Fruit fly (Drosophila melanogaster) whole organism, embryonic: Measurements from ENCODE around the gene CG32344.

ENCODE experiments used
- Bteb2 ChIP-seq: fragments of 200-800 bp; sonication (Bioruptor generic); optimal IDR thresholded peaks from 2 replicates; lab custom pipeline; 2016; ENCODE audit warnings: missing biosample characterization, missing genetic modification characterization
- CG17328 ChIP-seq: fragments of 200-800 bp; sonication (Bioruptor generic); IDR thresholded peaks from 2 replicates; pipeline ENCODE4 v1.3.6; 2022; ENCODE audit warnings: missing biosample characterization, missing genetic modification characterization
- CG33213 ChIP-seq: fragments of 200-800 bp; sonication (Bioruptor generic); optimal IDR thresholded peaks from 3 replicates; lab custom pipeline; 2016; ENCODE audit warnings: missing biosample characterization, missing genetic modification characterization
- YL-1 ChIP-seq: fragments of 200-800 bp; sonication (Bioruptor generic); optimal IDR thresholded peaks from 3 replicates; lab custom pipeline; 2017; ENCODE audit warnings: missing biosample characterization, mild to moderate bottlenecking, missing genetic modification characterization
- caup ChIP-seq: fragments of 200-800 bp; sonication (Bioruptor generic); optimal IDR thresholded peaks from 3 replicates; lab custom pipeline; 2017; ENCODE audit warnings: missing biosample characterization, mild to moderate bottlenecking, missing genetic modification characterization, moderate library complexity; ENCODE audit not compliant: severe bottlenecking
- h ChIP-seq: fragments of >200 bp; optimal IDR thresholded peaks from 2 replicates; lab custom pipeline; 2017
- stwl ChIP-seq: fragments of 200-800 bp; sonication (Bioruptor generic); optimal IDR thresholded peaks from 3 replicates; lab custom pipeline; 2018; ENCODE audit warnings: missing biosample characterization, mild to moderate bottlenecking, missing genetic modification characterization, moderate library complexity

DNA sequence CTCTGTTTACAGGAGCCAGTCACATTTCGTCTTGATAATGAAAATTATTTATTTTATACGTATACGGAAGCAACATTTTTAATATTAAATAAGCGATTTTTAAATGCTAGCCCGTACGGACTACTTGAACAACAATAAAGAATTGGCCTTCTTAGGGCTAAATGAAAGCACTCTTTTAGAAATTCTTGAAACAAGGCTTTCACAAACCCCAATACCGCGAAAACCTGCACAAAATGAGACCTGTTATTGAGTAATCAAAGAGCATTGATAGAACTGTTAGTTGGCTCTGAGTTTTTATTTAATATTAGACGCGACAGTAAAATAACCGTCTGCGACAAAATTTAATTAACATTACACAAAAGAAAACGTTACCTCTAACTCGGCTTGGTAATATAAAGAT lies 49.7 kb downstream of the CG32344 start, which contains the start of gene ttm2:
- TF ChIP-seq YL-1 (GFP tag; lab: Kevin White, UChicago) (no peak), CG33213 (GFP tag; lab: Kevin White, UChicago) (no peak), stwl (no peak), Bteb2 (no peak), caup (GFP tag; lab: Kevin White, UChicago) (no peak), CG17328 (no peak), h (lab: Kevin White, UChicago) (no peak)
